Worm (Caenorhabditis elegans): Measurements from ENCODE around the gene morc-1.

ce11 chrIII:5227831-5228467 is 21.2 kb upstream of the morc-1 start, which contains the start of the genes C34E10.12, C34E10.10 and atp-2:
- TF ChIP-seq nhr-237 (tag; optimal IDR thresholded peaks at IDR 0.05) (no peak), nhr-77 (tag; optimal IDR thresholded peaks at IDR 0.05) (no peak), nhr-67 (tag; optimal IDR thresholded peaks at IDR 0.05) (no peak), ama-1 (optimal IDR thresholded peaks at IDR 0.05) (peak; percentile 42), snpc-4 (tag; optimal IDR thresholded peaks at IDR 0.05) (peak; percentile 40), pqm-1 (tag; optimal IDR thresholded peaks at IDR 0.05) (peak; percentile 42), daf-12 (tag; optimal IDR thresholded peaks at IDR 0.05) (no peak)
